Fruit fly (Drosophila melanogaster): ENCODE results near the gene CG13008.
A peak's percentile ranks its signal among the peaks of the same experiment; 100 is the strongest.

CG13008 gene

dm6 chrX:16676653-16677052 is 34.5 kb upstream of the CG13008 start, which contains the start of gene CG13012:
Gene CG13012, minus strand, starts transcription at chrX:16676753.
- no peak for TF ChIP-seq CG12605 (GFP tag; IDR thresholded peaks at IDR 0.05)
- TF ChIP-seq CG15710 (tag; optimal IDR thresholded peaks at IDR 0.05) = no peak
- no peak for TF ChIP-seq Ets98B (GFP tag; IDR thresholded peaks at IDR 0.05)
- TF ChIP-seq CG32121 (GFP tag; IDR thresholded peaks at IDR 0.05) = no peak

- no peak for TF ChIP-seq D1 (tag; optimal IDR thresholded peaks at IDR 0.05)
- TF ChIP-seq CG8301 (tag; optimal IDR thresholded peaks at IDR 0.05) = no peak
- TF ChIP-seq gl (tag; optimal IDR thresholded peaks at IDR 0.05) = no peak
- no peak for TF ChIP-seq Ets98B (GFP tag; IDR thresholded peaks at IDR 0.05)
- TF ChIP-seq Pif1B (GFP tag; optimal IDR thresholded peaks at IDR 0.05) = no peak
- no peak for TF ChIP-seq CG17806 (tag; optimal IDR thresholded peaks at IDR 0.05)
- TF ChIP-seq EcR (GFP tag; optimal IDR thresholded peaks at IDR 0.05) = no peak
- TF ChIP-seq CG34367 (tag; optimal IDR thresholded peaks at IDR 0.05) = no peak
- TF ChIP-seq CG9948 (tag; optimal IDR thresholded peaks at IDR 0.05) = peak; percentile 25
- no peak for TF ChIP-seq fd96Ca (GFP tag; IDR thresholded peaks at IDR 0.05)
- no peak for TF ChIP-seq Pif1A (GFP tag; optimal IDR thresholded peaks at IDR 0.05)
- no peak for TF ChIP-seq rn (GFP tag; IDR thresholded peaks at IDR 0.05)
- no peak for TF ChIP-seq CG14655 (GFP tag; optimal IDR thresholded peaks at IDR 0.05)
- TF ChIP-seq CG12605 (GFP tag; IDR thresholded peaks at IDR 0.05) = no peak
- 0 out of 3 replicates have a peak, but pooled peaks have one; percentile 14 for TF ChIP-seq CG4496 (GFP tag; IDR thresholded peaks at IDR 0.05)
- peak; percentile 18 for TF ChIP-seq CG8159 (tag; optimal IDR thresholded peaks at IDR 0.05)
- no peak for TF ChIP-seq CG32121 (GFP tag; IDR thresholded peaks at IDR 0.05)
- peak; percentile 20 for TF ChIP-seq CG15710 (tag; optimal IDR thresholded peaks at IDR 0.05)
- no peak for TF ChIP-seq CG10348 (GFP tag; IDR thresholded peaks at IDR 0.05)
- peak; percentile 13 for TF ChIP-seq Snoo (tag; optimal IDR thresholded peaks at IDR 0.05)
- no peak for TF ChIP-seq CG13204 (GFP tag; optimal IDR thresholded peaks at IDR 0.05)
These were observed 33.9 kb upstream of the CG13008 start for dm6 chrX:16677163-16677562.

- no peak for TF ChIP-seq D1 (tag; optimal IDR thresholded peaks at IDR 0.05)
- no peak for TF ChIP-seq CG9948 (tag; optimal IDR thresholded peaks at IDR 0.05)
- no peak for TF ChIP-seq EcR (GFP tag; optimal IDR thresholded peaks at IDR 0.05)
- TF ChIP-seq gl (tag; optimal IDR thresholded peaks at IDR 0.05) = no peak
- TF ChIP-seq CG34367 (tag; optimal IDR thresholded peaks at IDR 0.05) = no peak
- no peak for TF ChIP-seq CG10348 (GFP tag; IDR thresholded peaks at IDR 0.05)
- no peak for TF ChIP-seq CG15710 (tag; optimal IDR thresholded peaks at IDR 0.05)
- TF ChIP-seq Pif1A (GFP tag; optimal IDR thresholded peaks at IDR 0.05) = no peak
- TF ChIP-seq Ets98B (GFP tag; IDR thresholded peaks at IDR 0.05) = no peak
- no peak for TF ChIP-seq Snoo (tag; optimal IDR thresholded peaks at IDR 0.05)
- no peak for TF ChIP-seq CG8159 (tag; optimal IDR thresholded peaks at IDR 0.05)
- TF ChIP-seq CG12605 (GFP tag; IDR thresholded peaks at IDR 0.05) = no peak
- TF ChIP-seq CG8301 (tag; optimal IDR thresholded peaks at IDR 0.05) = no peak
- no peak for TF ChIP-seq CG13204 (GFP tag; optimal IDR thresholded peaks at IDR 0.05)
- TF ChIP-seq CG17806 (tag; optimal IDR thresholded peaks at IDR 0.05) = no peak
- no peak for TF ChIP-seq CG32121 (GFP tag; IDR thresholded peaks at IDR 0.05)
- no peak for TF ChIP-seq fd96Ca (GFP tag; IDR thresholded peaks at IDR 0.05)
- no peak for TF ChIP-seq CG14655 (GFP tag; optimal IDR thresholded peaks at IDR 0.05)
These were observed 32.2 kb upstream of the CG13008 start, which contains the start of the genes CG13010 and sing for dm6 chrX:16678845-16679347. Gene CG13010, minus strand, starts transcription at chrX:16678945. Gene sing, plus strand, starts transcription at chrX:16679297.

dm6 chrX:16683765-16684164 is 27.3 kb upstream of the CG13008 start, which contains the start of gene Axs:
Gene Axs, minus strand, starts transcription at chrX:16683895.
- 0 out of 3 replicates have a peak, but pooled peaks have one; percentile 13 for TF ChIP-seq CG4496 (GFP tag; IDR thresholded peaks at IDR 0.05)
- no peak for TF ChIP-seq rn (GFP tag; IDR thresholded peaks at IDR 0.05)
- no peak for TF ChIP-seq EcR (GFP tag; optimal IDR thresholded peaks at IDR 0.05)
- no peak for TF ChIP-seq CG14655 (GFP tag; optimal IDR thresholded peaks at IDR 0.05)
- no peak for TF ChIP-seq CG17806 (tag; optimal IDR thresholded peaks at IDR 0.05)
- no peak for TF ChIP-seq CG8159 (tag; optimal IDR thresholded peaks at IDR 0.05)
- TF ChIP-seq CG13204 (GFP tag; optimal IDR thresholded peaks at IDR 0.05) = no peak

DNA sequence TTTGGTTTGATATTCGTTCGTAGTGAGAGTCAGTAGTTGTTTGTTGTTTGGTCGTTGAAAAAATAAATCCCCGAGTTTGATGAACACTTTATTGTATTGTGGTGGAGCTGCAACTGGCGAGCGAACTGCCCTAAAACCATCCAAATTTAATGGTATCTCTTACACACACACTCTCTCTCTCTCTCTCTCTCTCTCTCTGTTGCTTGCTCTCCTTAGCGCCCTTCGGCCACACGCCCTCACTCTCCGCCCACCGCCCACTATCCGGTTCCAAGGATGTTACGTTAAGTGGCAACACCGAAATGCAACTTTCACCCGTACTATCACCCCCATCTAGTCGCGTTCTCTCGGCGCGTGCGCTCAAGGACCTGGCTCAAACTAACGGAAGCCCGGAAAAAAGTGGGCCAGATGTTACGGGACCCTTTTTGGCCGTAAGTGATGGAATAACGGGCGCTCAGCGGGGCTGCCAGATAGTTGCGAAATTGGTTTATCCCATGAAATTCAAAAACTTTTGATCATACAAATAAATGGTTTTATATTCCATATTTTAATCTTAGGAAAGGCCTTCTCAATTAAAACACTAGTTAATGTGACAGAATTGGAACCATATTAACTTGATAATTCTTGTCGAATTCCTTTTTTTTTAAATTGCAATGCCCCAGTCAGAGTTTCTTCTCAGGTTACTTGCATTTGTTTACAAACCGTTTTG is 23.6 kb upstream of the CG13008 start:
- TF ChIP-seq CG17806 (tag; optimal IDR thresholded peaks at IDR 0.05) = no peak
- TF ChIP-seq gl (tag; optimal IDR thresholded peaks at IDR 0.05) = no peak
- TF ChIP-seq CG14655 (GFP tag; optimal IDR thresholded peaks at IDR 0.05) = no peak
- no peak for TF ChIP-seq Ets98B (GFP tag; IDR thresholded peaks at IDR 0.05)
- TF ChIP-seq CG8301 (tag; optimal IDR thresholded peaks at IDR 0.05) = no peak
- no peak for TF ChIP-seq fd96Ca (GFP tag; IDR thresholded peaks at IDR 0.05)
- TF ChIP-seq CG4496 (GFP tag; IDR thresholded peaks at IDR 0.05) = no peak
- TF ChIP-seq CG9948 (tag; optimal IDR thresholded peaks at IDR 0.05) = no peak
- TF ChIP-seq CG8159 (tag; optimal IDR thresholded peaks at IDR 0.05) = no peak
- TF ChIP-seq CG12605 (GFP tag; IDR thresholded peaks at IDR 0.05) = no peak
- no peak for TF ChIP-seq CG15710 (tag; optimal IDR thresholded peaks at IDR 0.05)
- TF ChIP-seq Pif1A (GFP tag; optimal IDR thresholded peaks at IDR 0.05) = no peak
- TF ChIP-seq CG32121 (GFP tag; IDR thresholded peaks at IDR 0.05) = no peak
- TF ChIP-seq D1 (tag; optimal IDR thresholded peaks at IDR 0.05) = no peak
- TF ChIP-seq CG34367 (tag; optimal IDR thresholded peaks at IDR 0.05) = no peak
- TF ChIP-seq Snoo (tag; optimal IDR thresholded peaks at IDR 0.05) = no peak
- no peak for TF ChIP-seq Pif1B (GFP tag; optimal IDR thresholded peaks at IDR 0.05)
- no peak for TF ChIP-seq EcR (GFP tag; optimal IDR thresholded peaks at IDR 0.05)

DNA sequence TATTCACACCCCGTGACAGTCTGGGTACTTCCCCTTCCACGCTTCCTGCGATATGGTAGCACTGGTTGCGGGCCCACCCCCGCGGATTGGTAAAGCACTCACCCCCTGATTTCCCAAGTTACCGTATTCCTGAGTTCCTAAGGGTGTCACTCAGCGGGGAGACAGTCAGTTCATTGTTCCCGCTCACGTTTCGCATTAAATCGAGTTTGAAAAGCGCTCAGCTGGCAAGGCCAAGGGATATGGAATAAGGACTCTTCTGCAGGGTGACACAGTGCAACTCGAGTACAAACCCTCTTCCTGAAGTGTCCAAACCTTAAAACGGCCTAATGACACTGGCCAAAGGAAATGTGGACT is 23.0 kb upstream of the CG13008 start:
- TF ChIP-seq CG10348 (GFP tag; IDR thresholded peaks at IDR 0.05) = no peak
- no peak for TF ChIP-seq D1 (tag; optimal IDR thresholded peaks at IDR 0.05)
- no peak for TF ChIP-seq CG13204 (GFP tag; optimal IDR thresholded peaks at IDR 0.05)
- no peak for TF ChIP-seq CG8301 (tag; optimal IDR thresholded peaks at IDR 0.05)
- no peak for TF ChIP-seq CG17806 (tag; optimal IDR thresholded peaks at IDR 0.05)
- no peak for TF ChIP-seq CG15710 (tag; optimal IDR thresholded peaks at IDR 0.05)
- no peak for TF ChIP-seq Pif1A (GFP tag; optimal IDR thresholded peaks at IDR 0.05)
- TF ChIP-seq CG14655 (GFP tag; optimal IDR thresholded peaks at IDR 0.05) = no peak
- TF ChIP-seq rn (GFP tag; IDR thresholded peaks at IDR 0.05) = no peak
- no peak for TF ChIP-seq Snoo (tag; optimal IDR thresholded peaks at IDR 0.05)
- TF ChIP-seq gl (tag; optimal IDR thresholded peaks at IDR 0.05) = no peak
- TF ChIP-seq Pif1B (GFP tag; optimal IDR thresholded peaks at IDR 0.05) = no peak
- TF ChIP-seq CG4496 (GFP tag; IDR thresholded peaks at IDR 0.05) = no peak
- TF ChIP-seq CG12605 (GFP tag; IDR thresholded peaks at IDR 0.05) = no peak
- TF ChIP-seq CG8159 (tag; optimal IDR thresholded peaks at IDR 0.05) = no peak
- no peak for TF ChIP-seq CG34367 (tag; optimal IDR thresholded peaks at IDR 0.05)
- no peak for TF ChIP-seq EcR (GFP tag; optimal IDR thresholded peaks at IDR 0.05)
- no peak for TF ChIP-seq Ets98B (GFP tag; IDR thresholded peaks at IDR 0.05)

All from whole organism, pupa.